Worm (Caenorhabditis elegans) whole organism, midembryonic: ENCODE data around the gene dph-2.

ENCODE experiments used
- flt-1 ChIP-seq: fragments of 200-800 bp; sonication (Bioruptor generic); IDR thresholded peaks from 2 replicates; pipeline ENCODE4 v1.3.6; 2022; ENCODE audit warnings: missing genetic modification characterization, missing compliant biosample characterization
- klf-2 ChIP-seq: fragments of 200-800 bp; sonication (Bioruptor generic); conservative IDR thresholded peaks from 2 replicates; pipeline ENCODE4 v1.3.6; 2022; ENCODE audit warnings: missing genetic modification reagents, missing genetic modification characterization, missing compliant biosample characterization
- med-1 ChIP-seq: sonication (generic microtip); optimal IDR thresholded peaks from 2 replicates; lab custom pipeline; 2017; ENCODE audit warnings: missing genetic modification characterization, mild to moderate bottlenecking, missing compliant biosample characterization, antibody characterized with exemption, missing genetic modification reagents; ENCODE audit not compliant: insufficient read depth
- tab-1 ChIP-seq: fragments of 200-800 bp; sonication (Bioruptor generic); IDR thresholded peaks from 2 replicates; pipeline ENCODE4 v1.3.6; 2022; ENCODE audit warnings: missing genetic modification characterization, missing compliant biosample characterization
- ztf-23 ChIP-seq: fragments of 200-800 bp; sonication (Bioruptor generic); IDR thresholded peaks from 2 replicates; pipeline ENCODE4 v1.3.6; 2022; ENCODE audit warnings: missing genetic modification reagents, missing genetic modification characterization, missing compliant biosample characterization
- ztf-29 ChIP-seq: fragments of 200-800 bp; sonication (Bioruptor generic); IDR thresholded peaks from 2 replicates; pipeline ENCODE4 v1.3.6; 2022; ENCODE audit warnings: missing genetic modification reagents, missing genetic modification characterization, missing compliant biosample characterization

DNA sequence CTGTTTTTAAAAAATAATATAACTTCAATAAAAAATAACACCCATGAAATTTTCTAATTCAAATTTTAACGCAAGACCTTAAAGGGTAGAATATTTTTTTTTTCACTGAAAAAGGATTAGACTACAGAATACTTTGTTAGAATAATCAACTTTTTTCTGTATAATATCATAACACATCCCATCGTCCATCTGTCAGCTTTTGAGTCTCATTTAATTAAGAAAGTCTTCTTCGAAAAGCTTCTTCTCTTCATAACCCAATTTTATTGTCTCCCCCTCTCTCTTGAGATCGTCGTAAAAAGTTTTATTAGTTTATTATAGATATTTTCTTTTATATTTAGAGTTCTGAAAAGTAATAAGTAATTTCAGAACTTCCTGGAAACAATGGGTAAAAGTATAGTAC is 18.0 kb downstream of the dph-2 start:
- TF ChIP-seq ztf-23: no peak
- no peak for TF ChIP-seq klf-2 (GFP tag; lab: Robert Waterston, UW)
- TF ChIP-seq med-1 (GFP tag; lab: Kevin White, UChicago): no peak
- no peak for TF ChIP-seq flt-1
- no peak for TF ChIP-seq tab-1 (GFP tag; lab: Robert Waterston, UW)
- TF ChIP-seq ztf-29 (GFP tag; lab: Robert Waterston, UW): no peak
